Fruit fly (Drosophila melanogaster): ENCODE results near the gene Trmt6.

Gene Trmt6

DNA sequence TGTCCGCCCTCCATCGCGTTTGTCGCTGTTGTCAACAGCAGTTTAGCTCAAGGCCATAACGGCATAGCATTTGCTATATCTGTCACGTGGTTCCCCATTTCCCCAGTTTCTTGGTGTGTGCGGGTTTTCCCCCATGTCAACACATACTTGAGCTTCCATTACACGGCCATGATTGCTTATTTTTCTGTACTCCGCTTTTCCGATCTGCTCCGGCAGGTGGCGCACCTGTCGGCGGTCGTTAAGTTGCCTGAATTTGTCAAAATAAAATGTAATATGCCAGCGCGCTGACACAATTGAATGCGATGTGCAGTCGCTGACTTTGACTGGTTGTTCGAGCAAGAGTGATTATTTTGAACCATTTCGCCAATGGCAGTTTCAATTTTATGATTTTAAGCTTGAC is 22.3 kb upstream of the Trmt6 start:
- no peak for TF ChIP-seq CG10631 (GFP tag; optimal IDR thresholded peaks at IDR 0.05)
- TF ChIP-seq CG3919 (GFP tag; optimal IDR thresholded peaks at IDR 0.05) = no peak
- TF ChIP-seq CG11762 (GFP tag; optimal IDR thresholded peaks at IDR 0.05; ENCODE audit: insufficient read depth) = no peak
- no peak for TF ChIP-seq Lpt (GFP tag; optimal IDR thresholded peaks at IDR 0.05)

DNA sequence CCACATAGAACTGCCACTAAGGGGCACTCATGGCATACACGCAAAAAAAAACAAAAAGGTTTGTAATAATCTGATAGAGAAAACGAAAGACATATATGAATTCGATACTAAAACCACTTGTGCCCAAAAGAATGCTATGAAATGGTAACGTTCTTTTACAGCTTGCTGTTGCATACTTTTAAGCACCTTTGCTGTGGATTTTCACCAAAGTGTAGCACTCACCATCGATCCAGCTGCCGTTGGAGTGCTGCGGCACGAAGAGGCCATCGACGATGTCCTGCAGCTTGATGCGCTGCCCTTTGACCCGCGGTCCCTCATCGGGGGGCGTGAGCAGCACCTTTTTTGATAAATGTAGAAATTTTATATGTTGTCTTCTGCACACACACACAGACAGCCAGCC is 17.0 kb upstream of the Trmt6 start:
- TF ChIP-seq fd85E (GFP tag; optimal IDR thresholded peaks at IDR 0.05) = no peak
- peak; percentile 47 for TF ChIP-seq svp (GFP tag)
- TF ChIP-seq Hr4 (GFP tag; optimal IDR thresholded peaks at IDR 0.05) = no peak
- TF ChIP-seq Hr38 (GFP tag; optimal IDR thresholded peaks at IDR 0.05) = no peak

dm6 chr2L:6566020-6566687 is 4.1 kb upstream of the Trmt6 start, which contains the start of gene CG13766:
TSS of gene CG13766 (minus strand) at chr2L:6566181.
- peak; percentile 24 for TF ChIP-seq svp (GFP tag)
- TF ChIP-seq dsx (GFP tag; optimal IDR thresholded peaks at IDR 0.05; ENCODE audit: poor library complexity, severe bottlenecking) = no peak
- peak; percentile 70 for TF ChIP-seq fkh (GFP tag; optimal IDR thresholded peaks at IDR 0.05)
- TF ChIP-seq Eip93F (GFP tag; optimal IDR thresholded peaks at IDR 0.05) = no peak

DNA sequence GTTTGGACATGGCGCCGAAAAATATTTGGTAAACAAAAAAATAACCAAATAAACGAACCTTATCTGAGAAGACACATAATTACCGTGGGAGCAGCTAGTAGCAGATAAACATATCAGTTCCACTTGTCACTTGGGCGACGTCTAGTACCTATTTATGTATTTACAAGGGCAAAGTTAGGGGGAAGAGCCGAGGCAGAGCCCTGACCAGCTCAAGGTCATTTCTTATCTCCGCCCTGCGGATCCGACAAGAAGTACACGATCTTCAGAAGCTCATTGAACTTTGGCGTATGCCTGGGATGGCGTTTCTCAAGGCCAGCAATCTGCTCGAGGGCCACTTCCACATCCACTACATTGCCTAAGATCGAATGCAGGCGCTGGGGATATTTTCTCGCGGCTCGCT is 2.9 kb upstream of the Trmt6 start:
- TF ChIP-seq svp (GFP tag) = peak; percentile 83
- TF ChIP-seq fkh (GFP tag; optimal IDR thresholded peaks at IDR 0.05) = peak; percentile 52
- no peak for TF ChIP-seq Sox15 (GFP tag; optimal IDR thresholded peaks at IDR 0.05)

DNA sequence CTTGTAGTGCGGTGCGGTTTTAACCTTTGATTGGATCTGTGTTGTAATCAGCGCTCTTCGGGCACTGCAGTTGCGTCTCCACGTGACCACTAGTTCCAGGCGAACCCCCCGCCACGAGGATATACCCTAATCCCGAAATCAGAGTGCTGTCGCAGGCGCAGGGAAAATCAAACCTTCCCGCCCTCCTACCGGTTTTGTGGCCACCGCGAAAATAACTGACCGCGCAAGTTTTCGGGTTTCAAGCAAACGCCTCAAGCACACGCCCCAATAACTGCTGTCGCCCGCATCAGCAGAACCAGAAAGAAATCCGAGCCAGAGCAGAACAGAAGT is 234 bp upstream of the Trmt6 start:
- TF ChIP-seq Lpt (GFP tag; optimal IDR thresholded peaks at IDR 0.05) (no peak), CG10669 (GFP tag; optimal IDR thresholded peaks at IDR 0.05) (no peak), pdm3 (GFP tag; optimal IDR thresholded peaks at IDR 0.05) (no peak), CG1621 (tag; optimal IDR thresholded peaks at IDR 0.05) (no peak), Ets21C (GFP tag; optimal IDR thresholded peaks at IDR 0.05) (no peak), CG11902 (GFP tag; optimal IDR thresholded peaks at IDR 0.05) (no peak), CG6276 (GFP tag; optimal IDR thresholded peaks at IDR 0.05) (no peak), CG34406 (GFP tag; optimal IDR thresholded peaks at IDR 0.05) (no peak), Met (GFP tag; optimal IDR thresholded peaks at IDR 0.05) (no peak), CG6163 (GFP tag; IDR thresholded peaks at IDR 0.05) (no peak), CG31627 (GFP tag; optimal IDR thresholded peaks at IDR 0.05) (no peak), Eip75B (GFP tag; optimal IDR thresholded peaks at IDR 0.05) (no peak), Smox (GFP tag; optimal IDR thresholded peaks at IDR 0.05) (no peak), vri (GFP tag; optimal IDR thresholded peaks at IDR 0.05) (no peak), acj6 (GFP tag; optimal IDR thresholded peaks at IDR 0.05) (no peak)

DNA sequence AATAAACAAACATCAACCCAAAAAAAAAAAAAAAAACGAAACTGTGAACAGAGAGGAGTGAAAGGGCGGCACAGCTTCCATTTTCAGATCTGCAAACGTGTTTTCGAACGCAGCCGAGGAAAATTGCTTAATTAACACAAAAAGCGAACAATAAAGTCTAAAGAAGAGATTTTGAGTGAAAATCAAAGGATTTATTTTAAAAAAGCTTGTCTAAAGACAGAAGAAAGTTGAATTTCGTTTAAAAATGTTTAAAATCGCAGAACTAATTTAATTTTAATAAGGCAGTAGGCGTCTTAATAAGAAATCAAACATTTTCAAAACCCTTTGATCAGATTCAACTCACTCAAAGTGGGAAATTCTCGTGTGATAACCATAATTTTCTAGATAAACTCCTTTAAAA is 3.0 kb downstream of the Trmt6 start, which contains the start of gene COX5BL:
COX5BL (plus strand) TSS at position 301 of the 400 bp plus-strand sequence.
- TF ChIP-seq acj6 (GFP tag; optimal IDR thresholded peaks at IDR 0.05) (no peak), fkh (GFP tag; optimal IDR thresholded peaks at IDR 0.05) (no peak), dsx (GFP tag; optimal IDR thresholded peaks at IDR 0.05; ENCODE audit: poor library complexity, severe bottlenecking) (no peak), Sox15 (GFP tag; optimal IDR thresholded peaks at IDR 0.05) (no peak), Hr39 (GFP tag; optimal IDR thresholded peaks at IDR 0.05) (no peak), CG3919 (GFP tag; optimal IDR thresholded peaks at IDR 0.05) (no peak), Ets21C (GFP tag; optimal IDR thresholded peaks at IDR 0.05) (no peak), CG6854 (GFP tag; optimal IDR thresholded peaks at IDR 0.05) (no peak), Eip78C (GFP tag) (no peak), Met (GFP tag; optimal IDR thresholded peaks at IDR 0.05) (no peak), eg (GFP tag; IDR thresholded peaks at IDR 0.05) (no peak), CG11294 (GFP tag; IDR thresholded peaks at IDR 0.05) (no peak), CG7368 (GFP tag; optimal IDR thresholded peaks at IDR 0.05) (no peak), CG6276 (GFP tag; optimal IDR thresholded peaks at IDR 0.05) (no peak), fd59A (GFP tag; optimal IDR thresholded peaks at IDR 0.05) (no peak), esn (GFP tag; optimal IDR thresholded peaks at IDR 0.05) (no peak), CG10631 (GFP tag; optimal IDR thresholded peaks at IDR 0.05) (no peak)

Data from whole organism, prepupa.